Worm (Caenorhabditis elegans) whole organism, L2 larva: ENCODE data around the gene ZK1236.5.

ENCODE experiments used
- C34F6.9 ChIP-seq: fragments of 150-350 bp; optimal IDR thresholded peaks from 2 replicates; lab custom pipeline; 2014; ENCODE audit warnings: missing biosample characterization, missing genetic modification characterization
- F13H6.1 ChIP-seq: sonication (generic microtip); optimal IDR thresholded peaks from 2 replicates; lab custom pipeline; 2016; ENCODE audit warnings: missing genetic modification characterization, missing compliant biosample characterization
- alr-1 ChIP-seq: fragments of 150-350 bp; optimal IDR thresholded peaks from 2 replicates; lab custom pipeline; 2014; ENCODE audit warnings: missing biosample characterization, missing genetic modification characterization
- aly-2 ChIP-seq: fragments of 150-350 bp; optimal IDR thresholded peaks from 2 replicates; lab custom pipeline; 2014; ENCODE audit warnings: missing biosample characterization, missing genetic modification characterization
- ama-1 ChIP-seq: fragments of 150-350 bp; optimal IDR thresholded peaks from 2 replicates; lab custom pipeline; 2018; ENCODE audit warnings: inconsistent platforms
- blmp-1 ChIP-seq: sonication (generic microtip); optimal IDR thresholded peaks from 2 replicates; lab custom pipeline; 2017; ENCODE audit warnings: missing genetic modification characterization, mild to moderate bottlenecking, missing compliant biosample characterization, antibody characterized with exemption, moderate library complexity; ENCODE audit not compliant: insufficient read depth
- ceh-82 ChIP-seq: fragments of 150-350 bp; optimal IDR thresholded peaks from 2 replicates; lab custom pipeline; 2014; ENCODE audit warnings: missing biosample characterization, missing genetic modification characterization
- crh-2 ChIP-seq: sonication (generic microtip); optimal IDR thresholded peaks from 2 replicates; lab custom pipeline; 2017; ENCODE audit warnings: missing biosample characterization, missing genetic modification characterization
- dmd-4 ChIP-seq: sonication (generic microtip); optimal IDR thresholded peaks from 2 replicates; lab custom pipeline; 2017; ENCODE audit warnings: missing biosample characterization, missing genetic modification characterization
- egl-27 ChIP-seq: sonication (generic microtip); optimal IDR thresholded peaks from 3 replicates; lab custom pipeline; 2017; ENCODE audit warnings: missing biosample characterization, missing genetic modification reagents, missing genetic modification characterization
- elt-1 ChIP-seq: fragments of 150-350 bp; optimal IDR thresholded peaks from 2 replicates; lab custom pipeline; 2014; ENCODE audit warnings: missing biosample characterization, missing genetic modification characterization
- elt-3 ChIP-seq: sonication (generic microtip); optimal IDR thresholded peaks from 2 replicates; lab custom pipeline; 2017; ENCODE audit warnings: missing biosample characterization, missing genetic modification characterization
- gmeb-1 ChIP-seq: fragments of 150-350 bp; optimal IDR thresholded peaks from 2 replicates; lab custom pipeline; 2014; ENCODE audit warnings: missing biosample characterization, missing genetic modification characterization
- lin-11 ChIP-seq: fragments of 150-350 bp; sonication (generic microtip); optimal IDR thresholded peaks from 2 replicates; lab custom pipeline; 2014; ENCODE audit warnings: missing biosample characterization, missing genetic modification characterization, inconsistent platforms, mixed read lengths
- lin-13 ChIP-seq: fragments of 150-350 bp; optimal IDR thresholded peaks from 2 replicates; lab custom pipeline; 2014; ENCODE audit warnings: missing biosample characterization, missing genetic modification reagents, missing genetic modification characterization
- lsy-2 ChIP-seq, 2 experiments: fragments of 150-350 bp in 1 of 2; sonication (generic microtip) in 1 of 2; optimal IDR thresholded peaks; 2 replicates each; lab custom pipeline; 2014 to 2017; ENCODE audit warnings: missing biosample characterization in 2 of 2, missing genetic modification characterization in 2 of 2
- mab-5 ChIP-seq: fragments of 150-350 bp; optimal IDR thresholded peaks from 2 replicates; lab custom pipeline; 2014; ENCODE audit warnings: missing biosample characterization, missing genetic modification characterization
- mbf-1 ChIP-seq: sonication (generic microtip); optimal IDR thresholded peaks from 2 replicates; lab custom pipeline; 2017; ENCODE audit warnings: missing biosample characterization, missing genetic modification characterization
- mdl-1 ChIP-seq, 2 experiments: fragments of 150-350 bp in 1 of 2; sonication (generic microtip) in 1 of 2; optimal IDR thresholded peaks; 2 replicates each; lab custom pipeline; 2017; ENCODE audit warnings: missing biosample characterization in 2 of 2, missing genetic modification characterization in 2 of 2
- nhr-10 ChIP-seq: sonication (generic microtip); optimal IDR thresholded peaks from 2 replicates; lab custom pipeline; 2017; ENCODE audit warnings: missing biosample characterization, missing genetic modification characterization
- nhr-11 ChIP-seq: fragments of 150-350 bp; optimal IDR thresholded peaks from 2 replicates; lab custom pipeline; 2014; ENCODE audit warnings: missing biosample characterization, missing genetic modification characterization
- nhr-129 ChIP-seq: fragments of 150-350 bp; optimal IDR thresholded peaks from 2 replicates; lab custom pipeline; 2014; ENCODE audit warnings: missing biosample characterization, missing genetic modification characterization
- nhr-21 ChIP-seq: fragments of 150-350 bp; optimal IDR thresholded peaks from 2 replicates; lab custom pipeline; 2014; ENCODE audit warnings: missing biosample characterization, missing genetic modification characterization
- nhr-23 ChIP-seq: fragments of 150-350 bp; optimal IDR thresholded peaks from 2 replicates; lab custom pipeline; 2014; ENCODE audit warnings: missing biosample characterization, missing genetic modification reagents, missing genetic modification characterization
- peb-1 ChIP-seq: fragments of 150-350 bp; optimal IDR thresholded peaks from 2 replicates; lab custom pipeline; 2014; ENCODE audit warnings: missing biosample characterization, missing genetic modification characterization
- sem-4 ChIP-seq: fragments of 150-350 bp; optimal IDR thresholded peaks from 2 replicates; lab custom pipeline; 2014; ENCODE audit warnings: missing biosample characterization, missing genetic modification reagents, missing genetic modification characterization
- sma-9 ChIP-seq, 2 experiments: fragments of 150-350 bp in 1 of 2; sonication (generic microtip) in 1 of 2; optimal IDR thresholded peaks; 2 replicates each; lab custom pipeline; 2014 to 2016; ENCODE audit warnings: missing genetic modification characterization in 2 of 2, mild to moderate bottlenecking in 1 of 2, missing biosample characterization in 1 of 2, missing compliant biosample characterization in 1 of 2, missing genetic modification reagents in 1 of 2, moderate library complexity in 1 of 2
- snpc-4 ChIP-seq: fragments of 150-350 bp; optimal IDR thresholded peaks from 2 replicates; lab custom pipeline; 2014; ENCODE audit warnings: missing biosample characterization, missing genetic modification characterization
- unc-39 ChIP-seq: fragments of 150-350 bp; optimal IDR thresholded peaks from 2 replicates; lab custom pipeline; 2014; ENCODE audit warnings: missing biosample characterization, missing genetic modification characterization
- unc-55 ChIP-seq: fragments of 150-350 bp; sonication (generic microtip); optimal IDR thresholded peaks from 3 replicates; lab custom pipeline; 2014; ENCODE audit warnings: missing biosample characterization, missing genetic modification reagents, missing genetic modification characterization
- zag-1 ChIP-seq: fragments of 150-350 bp; optimal IDR thresholded peaks from 2 replicates; lab custom pipeline; 2014; ENCODE audit warnings: missing biosample characterization, missing genetic modification characterization
- ztf-11 ChIP-seq: sonication (generic microtip); optimal IDR thresholded peaks from 2 replicates; lab custom pipeline; 2017; ENCODE audit warnings: missing biosample characterization, missing genetic modification characterization
- ztf-4 ChIP-seq: fragments of 150-350 bp; optimal IDR thresholded peaks from 2 replicates; lab custom pipeline; 2014; ENCODE audit warnings: missing biosample characterization, missing genetic modification characterization

Gene ZK1236.5

ce11 chrIII:8467520-8467919, 35.5 kb upstream of the ZK1236.5 start:
- TF ChIP-seq ama-1 (lab: Kevin White, UChicago) (no peak), sem-4 (tag; lab: Kevin White, UChicago) (no peak), aly-2 (no peak), nhr-11 (tag; lab: Kevin White, UChicago) (no peak), ztf-4 (tag; lab: Kevin White, UChicago) (no peak), elt-3 (tag; lab: Kevin White, UChicago) (no peak), unc-39 (tag; lab: Kevin White, UChicago) (no peak), alr-1 (tag; lab: Kevin White, UChicago) (no peak), sma-9 (GFP tag; optimal IDR thresholded peaks at IDR 0.05; lab: Kevin White, UChicago) (no peak), sma-9 (tag; optimal IDR thresholded peaks at IDR 0.05; lab: Kevin White, UChicago) (no peak), ztf-11 (tag; lab: Kevin White, UChicago) (no peak), unc-55 (no peak), crh-2 (no peak), lsy-2 (tag; optimal IDR thresholded peaks at IDR 0.05; lab: Kevin White, UChicago) (no peak), mdl-1 (tag; optimal IDR thresholded peaks at IDR 0.05; lab: Kevin White, UChicago) (no peak), blmp-1 (tag; lab: Kevin White, UChicago) (no peak), snpc-4 (tag; lab: Kevin White, UChicago) (no peak), gmeb-1 (tag; lab: Kevin White, UChicago) (no peak)

ce11 chrIII:8466735-8467134, 34.7 kb upstream of the ZK1236.5 start, which contains the start of gene mig-39:
Gene mig-39 (plus strand): TSS chrIII:8467035.
- TF ChIP-seq nhr-129 (tag; lab: Kevin White, UChicago) (no peak), zag-1 (tag; lab: Kevin White, UChicago) (no peak), ceh-82 (no peak), lin-13 (GFP tag; lab: Kevin White, UChicago) (no peak), nhr-23 (tag; lab: Kevin White, UChicago) (no peak), elt-3 (tag; lab: Kevin White, UChicago) (no peak), blmp-1 (tag; lab: Kevin White, UChicago) (no peak), lin-11 (no peak), dmd-4 (no peak), F13H6.1 (tag; lab: Kevin White, UChicago) (no peak), egl-27 (no peak), C34F6.9 (no peak), mbf-1 (no peak), unc-39 (tag; lab: Kevin White, UChicago) (no peak), nhr-21 (tag; lab: Kevin White, UChicago) (no peak), elt-1 (tag; lab: Kevin White, UChicago) (no peak)
- TF ChIP-seq, all 48 proteins: peak for 0

ce11 chrIII:8461410-8461809, 29.4 kb upstream of the ZK1236.5 start:
- TF ChIP-seq nhr-11 (tag; lab: Kevin White, UChicago) = no peak
- peak in 1 of 2 experiments; percentile 88 for TF ChIP-seq lsy-2 (tag; optimal IDR thresholded peaks at IDR 0.05; lab: Kevin White, UChicago)

- TF ChIP-seq mab-5 (no peak), peb-1 (tag; lab: Kevin White, UChicago) (no peak), nhr-10 (no peak), sem-4 (tag; lab: Kevin White, UChicago) (no peak), lin-13 (GFP tag; lab: Kevin White, UChicago) (no peak)
Observed at ce11 chrIII:8457605-8458004, 25.6 kb upstream of the ZK1236.5 start.

ce11 chrIII:8451181-8451580, 19.2 kb upstream of the ZK1236.5 start:
- TF ChIP-seq unc-55 (peak; percentile 8), egl-27 (no peak), elt-1 (tag; lab: Kevin White, UChicago) (no peak), unc-39 (tag; lab: Kevin White, UChicago) (no peak)

ce11 chrIII:8450494-8450893, 18.5 kb upstream of the ZK1236.5 start:
- TF ChIP-seq mdl-1 (tag; optimal IDR thresholded peaks at IDR 0.05; lab: Kevin White, UChicago) (no peak), ztf-4 (tag; lab: Kevin White, UChicago) (no peak), ama-1 (lab: Kevin White, UChicago) (peak; percentile 73), nhr-129 (tag; lab: Kevin White, UChicago) (peak; percentile 24)
